Fruit fly (Drosophila melanogaster) whole organism, embryonic: ENCODE results near the gene Prdm13.
A peak's percentile ranks its signal among the peaks of the same experiment; 100 is the strongest.

ENCODE experiments used
- Ada2b ChIP-seq: fragments of 200-800 bp; sonication (Bioruptor generic); IDR thresholded peaks from 2 replicates; pipeline ENCODE4 v1.3.6; 2022; ENCODE audit warnings: missing biosample characterization, missing genetic modification characterization
- CG10321 ChIP-seq: fragments of 200-800 bp; sonication (Bioruptor generic); IDR thresholded peaks from 2 replicates; pipeline ENCODE4 v1.3.6; 2022; ENCODE audit warnings: missing biosample characterization, missing genetic modification characterization
- CG11398 ChIP-seq: fragments of 200-800 bp; sonication (Bioruptor generic); optimal IDR thresholded peaks from 2 replicates; lab custom pipeline; 2016; ENCODE audit warnings: missing biosample characterization, missing genetic modification characterization
- CG12104 ChIP-seq: fragments of 200-800 bp; sonication (Bioruptor generic); optimal IDR thresholded peaks from 3 replicates; lab custom pipeline; 2016; ENCODE audit warnings: missing biosample characterization, missing genetic modification characterization
- CG13894 ChIP-seq: fragments of 200-800 bp; sonication (Bioruptor generic); optimal IDR thresholded peaks from 3 replicates; lab custom pipeline; 2018; ENCODE audit warnings: missing biosample characterization, mild to moderate bottlenecking, missing genetic modification characterization, moderate library complexity
- CG14667 ChIP-seq: fragments of 200-800 bp; sonication (Bioruptor generic); IDR thresholded peaks from 2 replicates; pipeline ENCODE4 v1.3.6; 2022; ENCODE audit warnings: missing biosample characterization, missing genetic modification characterization
- CG15011 ChIP-seq: fragments of 200-800 bp; sonication (Bioruptor generic); optimal IDR thresholded peaks from 3 replicates; lab custom pipeline; 2018; ENCODE audit warnings: missing biosample characterization, mild to moderate bottlenecking, missing genetic modification characterization
- CG15479 ChIP-seq: fragments of 200-800 bp; sonication (Bioruptor generic); optimal IDR thresholded peaks from 3 replicates; lab custom pipeline; 2019; ENCODE audit warnings: missing biosample characterization, mild to moderate bottlenecking, missing genetic modification characterization, moderate library complexity
- CG1603 ChIP-seq: fragments of 200-800 bp; sonication (Bioruptor generic); optimal IDR thresholded peaks from 2 replicates; lab custom pipeline; 2019; ENCODE audit warnings: missing biosample characterization, mild to moderate bottlenecking, missing genetic modification characterization, moderate library complexity
- CG17612 ChIP-seq: fragments of 200-800 bp; sonication (Bioruptor generic); IDR thresholded peaks from 2 replicates; pipeline ENCODE4 v1.3.6; 2022; ENCODE audit warnings: missing biosample characterization, missing genetic modification characterization
- CG17912 ChIP-seq: fragments of 200-800 bp; sonication (Bioruptor generic); optimal IDR thresholded peaks from 2 replicates; lab custom pipeline; 2018; ENCODE audit warnings: missing biosample characterization, mild to moderate bottlenecking, missing genetic modification characterization
- CG30403 ChIP-seq: fragments of 200-800 bp; sonication (Bioruptor generic); optimal IDR thresholded peaks from 3 replicates; lab custom pipeline; 2016; ENCODE audit warnings: missing biosample characterization, missing genetic modification characterization
- CG31365 ChIP-seq: fragments of 200-800 bp; sonication (Bioruptor generic); optimal IDR thresholded peaks from 2 replicates; lab custom pipeline; 2018; ENCODE audit warnings: missing biosample characterization, mild to moderate bottlenecking, missing genetic modification characterization
- CG4617 ChIP-seq: fragments of 200-800 bp; sonication (Bioruptor generic); optimal IDR thresholded peaks from 3 replicates; lab custom pipeline; 2016; ENCODE audit warnings: missing biosample characterization, missing genetic modification characterization, borderline replicate concordance
- CG4707 ChIP-seq: fragments of 200-800 bp; sonication (Bioruptor generic); optimal IDR thresholded peaks from 2 replicates; lab custom pipeline; 2018; ENCODE audit warnings: missing biosample characterization, mild to moderate bottlenecking, missing genetic modification characterization, moderate library complexity
- CG6175 ChIP-seq: fragments of 200-800 bp; sonication (Bioruptor generic); IDR thresholded peaks from 3 replicates; pipeline ENCODE4 v1.3.6; 2022; ENCODE audit warnings: missing biosample characterization, missing genetic modification characterization
- CG6254 ChIP-seq: fragments of 200-800 bp; sonication (Bioruptor generic); optimal IDR thresholded peaks from 3 replicates; lab custom pipeline; 2017; ENCODE audit warnings: mild to moderate bottlenecking, missing biosample characterization, missing genetic modification reagents, missing genetic modification characterization
- CG6854 ChIP-seq: fragments of 200-800 bp; sonication (Bioruptor generic); optimal IDR thresholded peaks from 3 replicates; lab custom pipeline; 2017; ENCODE audit warnings: missing biosample characterization, mild to moderate bottlenecking, missing genetic modification characterization
- CG7271 ChIP-seq: fragments of 200-800 bp; sonication (Bioruptor generic); optimal IDR thresholded peaks from 2 replicates; lab custom pipeline; 2018; ENCODE audit warnings: missing biosample characterization, mild to moderate bottlenecking, missing genetic modification characterization, moderate library complexity
- CG7372 ChIP-seq: fragments of 200-800 bp; sonication (Bioruptor generic); IDR thresholded peaks from 2 replicates; pipeline ENCODE4 v1.3.6; 2022; ENCODE audit warnings: missing biosample characterization, missing genetic modification characterization
- CG7556 ChIP-seq: fragments of 200-800 bp; sonication (Bioruptor generic); optimal IDR thresholded peaks from 2 replicates; lab custom pipeline; 2017; ENCODE audit warnings: missing biosample characterization, mild to moderate bottlenecking, missing genetic modification characterization
- CG8359 ChIP-seq: fragments of 200-800 bp; sonication (Bioruptor generic); optimal IDR thresholded peaks from 2 replicates; lab custom pipeline; 2017; ENCODE audit warnings: missing biosample characterization, mild to moderate bottlenecking, missing genetic modification characterization, borderline replicate concordance
- CG8924 ChIP-seq: fragments of 200-800 bp; optimal IDR thresholded peaks from 3 replicates; lab custom pipeline; 2019; ENCODE audit warnings: missing biosample characterization, mild to moderate bottlenecking, missing genetic modification characterization, moderate library complexity
- CG9437 ChIP-seq: fragments of 200-800 bp; sonication (Bioruptor generic); optimal IDR thresholded peaks from 2 replicates; lab custom pipeline; 2018; ENCODE audit warnings: missing biosample characterization, mild to moderate bottlenecking, missing genetic modification characterization
- CG9817 ChIP-seq: fragments of 200-800 bp; sonication (Bioruptor generic); optimal IDR thresholded peaks from 2 replicates; lab custom pipeline; 2018; ENCODE audit warnings: missing biosample characterization, mild to moderate bottlenecking, missing genetic modification characterization, moderate library complexity
- Hr39 ChIP-seq: fragments of >200 bp; optimal IDR thresholded peaks from 2 replicates; lab custom pipeline; 2017
- Lim3 ChIP-seq: fragments of 200-800 bp; sonication (Bioruptor generic); IDR thresholded peaks from 2 replicates; pipeline ENCODE4 v1.3.6; 2022; ENCODE audit warnings: missing biosample characterization, missing genetic modification characterization
- Ssrp ChIP-seq: fragments of 200-800 bp; sonication (Bioruptor generic); optimal IDR thresholded peaks from 2 replicates; lab custom pipeline; 2018; ENCODE audit warnings: missing biosample characterization, mild to moderate bottlenecking, missing genetic modification characterization, moderate library complexity
- Vsx1 ChIP-seq: fragments of 200-800 bp; sonication (Bioruptor generic); optimal IDR thresholded peaks from 2 replicates; lab custom pipeline; 2017; ENCODE audit warnings: missing biosample characterization, mild to moderate bottlenecking, missing genetic modification characterization, missing genetic modification reagents
- Xbp1 ChIP-seq: fragments of 200-800 bp; sonication (Bioruptor generic); optimal IDR thresholded peaks from 3 replicates; lab custom pipeline; 2016; ENCODE audit warnings: missing biosample characterization, mild to moderate bottlenecking, missing genetic modification characterization
- ac ChIP-seq: fragments of 200-800 bp; sonication (Bioruptor generic); optimal IDR thresholded peaks from 3 replicates; lab custom pipeline; 2017; ENCODE audit warnings: missing biosample characterization, mild to moderate bottlenecking, missing genetic modification characterization
- ase ChIP-seq: fragments of 200-800 bp; sonication (Bioruptor generic); IDR thresholded peaks from 3 replicates; pipeline ENCODE4 v1.3.6; 2022; ENCODE audit warnings: missing biosample characterization, missing genetic modification characterization
- cato ChIP-seq: fragments of 200-800 bp; sonication (Bioruptor generic); optimal IDR thresholded peaks from 2 replicates; lab custom pipeline; 2016; ENCODE audit warnings: missing biosample characterization, missing genetic modification characterization, borderline replicate concordance
- chinmo ChIP-seq: fragments of 200-800 bp; sonication (Bioruptor generic); IDR thresholded peaks from 4 replicates; pipeline ENCODE4 v1.3.6; 2022; ENCODE audit warnings: missing biosample characterization, missing genetic modification characterization; ENCODE audit not compliant: partially characterized antibody
- chm ChIP-seq: fragments of 200-800 bp; sonication (Bioruptor generic); IDR thresholded peaks from 2 replicates; pipeline ENCODE4 v1.3.6; 2022; ENCODE audit warnings: missing biosample characterization, missing genetic modification characterization
- ems ChIP-seq: fragments of 200-800 bp; sonication (Bioruptor generic); optimal IDR thresholded peaks from 3 replicates; lab custom pipeline; 2016; ENCODE audit warnings: missing biosample characterization, missing genetic modification characterization
- hkb ChIP-seq, 2 experiments: fragments of 200-800 bp in 1 of 2; fragments of >200 bp in 1 of 2; sonication (Bioruptor generic) in 1 of 2; IDR thresholded peaks in 1 of 2; optimal IDR thresholded peaks in 1 of 2; 2 replicates each; pipeline versions ENCODE4 v1.3.6 to Lab custom; 2017 to 2022; ENCODE audit warnings: missing biosample characterization in 1 of 2, missing genetic modification characterization in 1 of 2
- hth ChIP-seq: fragments of >200 bp; optimal IDR thresholded peaks from 2 replicates; lab custom pipeline; 2017; ENCODE audit warnings: inconsistent platforms
- klu ChIP-seq: fragments of 200-800 bp; sonication (Bioruptor generic); IDR thresholded peaks from 2 replicates; pipeline ENCODE4 v1.3.6; 2022; ENCODE audit warnings: missing biosample characterization, missing genetic modification characterization
- knrl ChIP-seq: fragments of 200-800 bp; sonication (Bioruptor generic); IDR thresholded peaks from 3 replicates; pipeline ENCODE4 v1.3.6; 2022; ENCODE audit warnings: missing biosample characterization, missing genetic modification characterization; ENCODE audit not compliant: partially characterized antibody
- mld ChIP-seq: fragments of 200-800 bp; sonication (Bioruptor generic); IDR thresholded peaks from 3 replicates; pipeline ENCODE4 v1.3.6; 2022; ENCODE audit warnings: missing biosample characterization, missing genetic modification characterization; ENCODE audit not compliant: partially characterized antibody
- salm ChIP-seq: fragments of 200-800 bp; sonication (Bioruptor generic); optimal IDR thresholded peaks from 2 replicates; lab custom pipeline; 2018; ENCODE audit warnings: missing biosample characterization, mild to moderate bottlenecking, missing genetic modification characterization
- seq ChIP-seq: fragments of 200-800 bp; sonication (Bioruptor generic); IDR thresholded peaks from 2 replicates; pipeline ENCODE4 v1.3.6; 2022; ENCODE audit warnings: missing biosample characterization, missing genetic modification characterization
- sima ChIP-seq: fragments of 200-800 bp; sonication (Bioruptor generic); optimal IDR thresholded peaks from 2 replicates; lab custom pipeline; 2016; ENCODE audit warnings: missing biosample characterization, missing genetic modification characterization
- sisA ChIP-seq: fragments of 200-800 bp; sonication (Bioruptor generic); IDR thresholded peaks from 2 replicates; pipeline ENCODE4 v1.3.6; 2022; ENCODE audit warnings: missing biosample characterization, missing genetic modification characterization
- slou ChIP-seq: fragments of 200-800 bp; sonication (Bioruptor generic); optimal IDR thresholded peaks from 3 replicates; lab custom pipeline; 2016; ENCODE audit warnings: missing biosample characterization, missing genetic modification characterization
- toy ChIP-seq: fragments of 200-800 bp; sonication (Bioruptor generic); IDR thresholded peaks from 2 replicates; pipeline ENCODE4 v1.3.6; 2022; ENCODE audit warnings: missing biosample characterization, missing genetic modification characterization
- vfl ChIP-seq: fragments of 200-800 bp; sonication (Bioruptor generic); optimal IDR thresholded peaks from 2 replicates; lab custom pipeline; 2016; ENCODE audit warnings: missing biosample characterization, missing genetic modification characterization

The Prdm13 gene

dm6 chr3L:6188995-6189927 lies 26.3 kb downstream of the Prdm13 start, which contains the start of the genes D19A and CG7386 (continued):
- peak; percentile 28 for TF ChIP-seq slou (GFP tag; lab: Kevin White, UChicago)
- peak; percentile 11 for TF ChIP-seq CG7556 (GFP tag; lab: Kevin White, UChicago)
- TF ChIP-seq CG9437 (GFP tag; lab: Kevin White, UChicago), result peak; percentile 21
- TF ChIP-seq hth (lab: Kevin White, UChicago), result no peak
- TF ChIP-seq sisA (GFP tag; lab: Robert Waterston, UW), result peak; percentile 72
- TF ChIP-seq CG1603 (tag; lab: Kevin White, UChicago), result peak; percentile 59
- TF ChIP-seq vfl, result peak; percentile 18
- no peak for TF ChIP-seq CG6254
- TF ChIP-seq CG7271 (tag; lab: Kevin White, UChicago), result no peak
- TF ChIP-seq CG11398, result no peak
- TF ChIP-seq CG15011 (GFP tag; lab: Kevin White, UChicago), result no peak
- TF ChIP-seq hkb (optimal IDR thresholded peaks at IDR 0.05; lab: Kevin White, UChicago), result no peak
- peak; percentile 37; the same call in 1 of the 2 replicates for TF ChIP-seq hkb (GFP tag; IDR thresholded peaks at IDR 0.05; lab: Robert Waterston, UW)
- TF ChIP-seq Vsx1, result no peak
- peak; percentile 39; the same call in 1 of the 2 replicates for TF ChIP-seq CG14667 (GFP tag; lab: Robert Waterston, UW)
- TF ChIP-seq ac, result no peak
- TF ChIP-seq CG6175, result no peak
- peak; percentile 39; the same call in 2 of the 3 replicates for TF ChIP-seq knrl (GFP tag; lab: Robert Waterston, UW)
- no peak for TF ChIP-seq CG17612 (GFP tag; lab: Robert Waterston, UW)
- TF ChIP-seq chinmo (GFP tag; lab: Robert Waterston, UW), result no peak
- TF ChIP-seq klu (GFP tag; lab: Robert Waterston, UW), result no peak
- peak; percentile 25 for TF ChIP-seq Ssrp (tag; lab: Kevin White, UChicago)
- no peak for TF ChIP-seq CG17912 (GFP tag; lab: Kevin White, UChicago)
- 0 out of 2 replicates have a peak, but pooled peaks have one; percentile 33 for TF ChIP-seq toy (GFP tag; lab: Robert Waterston, UW)
- TF ChIP-seq Ada2b (GFP tag; lab: Robert Waterston, UW), result peak; percentile 59
- TF ChIP-seq salm, result no peak
- no peak for TF ChIP-seq CG31365 (tag; lab: Kevin White, UChicago)
- TF ChIP-seq mld (GFP tag; lab: Robert Waterston, UW), result no peak
- no peak for TF ChIP-seq Lim3 (GFP tag; lab: Robert Waterston, UW)
- no peak for TF ChIP-seq Hr39 (lab: Kevin White, UChicago)
- TF ChIP-seq chm (GFP tag; lab: Robert Waterston, UW), result peak; percentile 15; the same call in 1 of the 2 replicates
- peak; percentile 58 for TF ChIP-seq CG9817
- peak; percentile 67 for TF ChIP-seq Xbp1
- no peak for TF ChIP-seq CG8359 (GFP tag; lab: Kevin White, UChicago)
- TF ChIP-seq ase (GFP tag; lab: Robert Waterston, UW), result peak; percentile 67; the same call in 2 of the 3 replicates
- TF ChIP-seq CG8924 (tag; lab: Kevin White, UChicago), result peak; percentile 69
- no peak for TF ChIP-seq CG15479
- TF ChIP-seq CG7372 (GFP tag; lab: Robert Waterston, UW), result peak; percentile 32; the same call in 1 of the 2 replicates
- peak; percentile 7 for TF ChIP-seq CG4617 (GFP tag; lab: Kevin White, UChicago)
- no peak for TF ChIP-seq seq (GFP tag; lab: Robert Waterston, UW)
- TF ChIP-seq CG30403 (GFP tag; lab: Kevin White, UChicago), result peak; percentile 55
- TF ChIP-seq CG13894 (tag; lab: Kevin White, UChicago), result peak; percentile 34
- no peak for TF ChIP-seq CG6854 (GFP tag; lab: Kevin White, UChicago)
- no peak for TF ChIP-seq CG4707 (GFP tag; lab: Kevin White, UChicago)
- no peak for TF ChIP-seq cato (GFP tag; lab: Kevin White, UChicago)
- no peak for TF ChIP-seq ems (GFP tag; lab: Kevin White, UChicago)
- no peak for TF ChIP-seq CG10321 (GFP tag; lab: Robert Waterston, UW)
- TF ChIP-seq CG12104 (GFP tag; lab: Kevin White, UChicago), result peak; percentile 7
- TF ChIP-seq sima, result no peak
